Worm (Caenorhabditis elegans) whole organism, mixed stage, embryonic: ENCODE results near the gene C35B1.4.

Experiments used
- bed-3 ChIP-seq: fragments of 200-800 bp; sonication (Bioruptor generic); optimal IDR thresholded peaks from 3 replicates; lab custom pipeline; 2018; ENCODE audit warnings: mild to moderate bottlenecking, missing genetic modification characterization, moderate library complexity, missing compliant biosample characterization
- blmp-1 ChIP-seq: fragments of 150-350 bp; optimal IDR thresholded peaks from 2 replicates; lab custom pipeline; 2014; ENCODE audit warnings: missing biosample characterization, missing genetic modification characterization
- elt-3 ChIP-seq: fragments of 150-350 bp; optimal IDR thresholded peaks from 2 replicates; lab custom pipeline; 2014; ENCODE audit warnings: missing biosample characterization, missing genetic modification characterization
- lsy-2 ChIP-seq: fragments of 150-350 bp; optimal IDR thresholded peaks from 2 replicates; lab custom pipeline; 2014; ENCODE audit warnings: missing biosample characterization, missing genetic modification characterization
- nhr-237 ChIP-seq: fragments of 150-350 bp; optimal IDR thresholded peaks from 2 replicates; lab custom pipeline; 2014; ENCODE audit warnings: missing biosample characterization, missing genetic modification characterization
- nhr-28 ChIP-seq: fragments of 150-350 bp; optimal IDR thresholded peaks from 2 replicates; lab custom pipeline; 2014; ENCODE audit warnings: missing biosample characterization, missing genetic modification characterization
- nhr-76 ChIP-seq: sonication (generic microtip); optimal IDR thresholded peaks from 2 replicates; lab custom pipeline; 2017; ENCODE audit warnings: missing biosample characterization, missing genetic modification characterization
- pha-4 ChIP-seq: fragments of 150-350 bp; optimal IDR thresholded peaks from 2 replicates; lab custom pipeline; 2018; ENCODE audit warnings: missing biosample characterization, missing genetic modification reagents, missing genetic modification characterization
- snpc-4 ChIP-seq: fragments of 150-350 bp; optimal IDR thresholded peaks from 2 replicates; lab custom pipeline; 2014; ENCODE audit warnings: missing biosample characterization, missing genetic modification characterization
- unc-39 ChIP-seq: fragments of 150-350 bp; optimal IDR thresholded peaks from 2 replicates; lab custom pipeline; 2014; ENCODE audit warnings: missing biosample characterization, missing genetic modification characterization
- unc-62 ChIP-seq: fragments of 150-350 bp; optimal IDR thresholded peaks from 2 replicates; lab custom pipeline; 2014; ENCODE audit warnings: missing biosample characterization, missing genetic modification reagents, missing genetic modification characterization

DNA sequence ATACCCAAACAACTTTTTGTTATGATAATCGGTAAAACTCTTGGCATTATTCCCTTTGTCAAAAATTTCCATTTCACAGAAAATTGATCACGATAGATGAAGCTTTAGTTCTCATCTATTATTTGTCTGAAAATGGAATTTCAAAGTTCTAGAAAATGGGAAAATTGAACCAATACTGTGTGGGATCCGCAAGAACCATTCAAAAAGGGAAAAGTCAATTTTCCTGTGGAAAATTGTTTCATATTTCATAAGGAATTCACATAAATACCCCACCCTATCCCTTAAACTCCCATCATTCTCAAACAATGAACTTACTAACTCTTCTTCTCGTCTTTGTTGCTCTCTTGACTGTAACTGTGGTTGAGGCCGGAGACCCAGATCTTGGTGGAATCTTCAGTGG, 1.2 kb downstream of the C35B1.4 start, which contains the start of the genes C35B1.9 and C35B1.3:
- TF ChIP-seq nhr-237 (no peak), pha-4 (tag; lab: Kevin White, UChicago) (no peak), snpc-4 (tag; lab: Kevin White, UChicago) (no peak), lsy-2 (no peak), nhr-76 (no peak), unc-39 (no peak), blmp-1 (tag; lab: Kevin White, UChicago) (no peak), elt-3 (no peak), unc-62 (GFP tag; lab: Kevin White, UChicago) (no peak), nhr-28 (tag; lab: Kevin White, UChicago) (no peak), bed-3 (no peak)
